Worm (Caenorhabditis elegans) whole organism, midembryonic: ENCODE results near the gene snx-6.

Experiments used
- T22C8.4 ChIP-seq: fragments of 200-800 bp; sonication (Bioruptor generic); IDR thresholded peaks from 2 replicates; pipeline ENCODE4 v1.3.6; 2022; ENCODE audit warnings: missing genetic modification characterization, missing compliant biosample characterization
- cog-1 ChIP-seq: sonication (generic microtip); optimal IDR thresholded peaks from 2 replicates; lab custom pipeline; 2016; ENCODE audit warnings: missing genetic modification characterization, missing compliant biosample characterization
- flt-1 ChIP-seq: fragments of 200-800 bp; sonication (Bioruptor generic); IDR thresholded peaks from 2 replicates; pipeline ENCODE4 v1.3.6; 2022; ENCODE audit warnings: missing genetic modification characterization, missing compliant biosample characterization
- klf-2 ChIP-seq: fragments of 200-800 bp; sonication (Bioruptor generic); conservative IDR thresholded peaks from 2 replicates; pipeline ENCODE4 v1.3.6; 2022; ENCODE audit warnings: missing genetic modification reagents, missing genetic modification characterization, missing compliant biosample characterization
- med-1 ChIP-seq: sonication (generic microtip); optimal IDR thresholded peaks from 2 replicates; lab custom pipeline; 2017; ENCODE audit warnings: missing genetic modification characterization, mild to moderate bottlenecking, missing compliant biosample characterization, antibody characterized with exemption, missing genetic modification reagents; ENCODE audit not compliant: insufficient read depth
- ref-1 ChIP-seq: fragments of 200-800 bp; sonication (Bioruptor generic); conservative IDR thresholded peaks from 2 replicates; pipeline ENCODE4 v1.3.6; 2022; ENCODE audit warnings: missing genetic modification reagents, missing genetic modification characterization, missing compliant biosample characterization
- tab-1 ChIP-seq: fragments of 200-800 bp; sonication (Bioruptor generic); IDR thresholded peaks from 2 replicates; pipeline ENCODE4 v1.3.6; 2022; ENCODE audit warnings: missing genetic modification characterization, missing compliant biosample characterization
- ztf-23 ChIP-seq: fragments of 200-800 bp; sonication (Bioruptor generic); IDR thresholded peaks from 2 replicates; pipeline ENCODE4 v1.3.6; 2022; ENCODE audit warnings: missing genetic modification reagents, missing genetic modification characterization, missing compliant biosample characterization
- ztf-29 ChIP-seq: fragments of 200-800 bp; sonication (Bioruptor generic); IDR thresholded peaks from 2 replicates; pipeline ENCODE4 v1.3.6; 2022; ENCODE audit warnings: missing genetic modification reagents, missing genetic modification characterization, missing compliant biosample characterization

- TF ChIP-seq tab-1 (GFP tag; lab: Robert Waterston, UW) = no peak
- no peak for TF ChIP-seq ref-1 (GFP tag; lab: Robert Waterston, UW)
- no peak for TF ChIP-seq T22C8.4 (GFP tag; lab: Robert Waterston, UW)
- no peak for TF ChIP-seq cog-1 (tag; lab: Kevin White, UChicago)
- TF ChIP-seq ztf-29 (GFP tag; lab: Robert Waterston, UW) = no peak
- no peak for TF ChIP-seq flt-1 (GFP tag; lab: Robert Waterston, UW)
- TF ChIP-seq klf-2 = no peak
- TF ChIP-seq ztf-23 (GFP tag; lab: Robert Waterston, UW) = no peak
- no peak for TF ChIP-seq med-1 (GFP tag; lab: Kevin White, UChicago)
These were observed 30.8 kb downstream of the snx-6 start, which contains the start of gene dpy-21 for ce11 chrV:17949093-17949492.
